Fruit fly (Drosophila melanogaster): ENCODE results near the gene CG13288.

CG13288 gene

dm6 chr3L:5907077-5907476, at the start of gene CG13288:
Gene CG13288 (plus strand): TSS chr3L:5907381.
- TF ChIP-seq CG32264 (GFP tag; optimal IDR thresholded peaks at IDR 0.05) (no peak), CrebA (GFP tag; optimal IDR thresholded peaks at IDR 0.05; ENCODE audit: borderline replicate concordance) (no peak), Hr83 (GFP tag; optimal IDR thresholded peaks at IDR 0.05; ENCODE audit: poor library complexity, severe bottlenecking) (no peak), dsf (GFP tag; optimal IDR thresholded peaks at IDR 0.05; ENCODE audit: borderline replicate concordance) (no peak), Hnf4 (GFP tag; optimal IDR thresholded peaks at IDR 0.05) (no peak), Vsx2 (GFP tag; optimal IDR thresholded peaks at IDR 0.05; ENCODE audit: partially characterized antibody) (no peak), Hr78 (GFP tag; optimal IDR thresholded peaks at IDR 0.05) (no peak), pan (optimal IDR thresholded peaks at IDR 0.05) (no peak), ey (GFP tag; optimal IDR thresholded peaks at IDR 0.05) (no peak), psq (GFP tag; optimal IDR thresholded peaks at IDR 0.05) (no peak)

- no peak for TF ChIP-seq Hnf4 (GFP tag; optimal IDR thresholded peaks at IDR 0.05)
- TF ChIP-seq Mio (GFP tag; optimal IDR thresholded peaks at IDR 0.05), result no peak
- no peak for TF ChIP-seq rgr (GFP tag; optimal IDR thresholded peaks at IDR 0.05)
- no peak for TF ChIP-seq Hr78 (GFP tag; optimal IDR thresholded peaks at IDR 0.05)
- no peak for TF ChIP-seq CrebA (GFP tag; optimal IDR thresholded peaks at IDR 0.05; ENCODE audit: borderline replicate concordance)
- TF ChIP-seq Jra (GFP tag; optimal IDR thresholded peaks at IDR 0.05), result no peak
- TF ChIP-seq usp (GFP tag; optimal IDR thresholded peaks at IDR 0.05), result no peak
- no peak for TF ChIP-seq sv (GFP tag; optimal IDR thresholded peaks at IDR 0.05)
- no peak for TF ChIP-seq HLH106 (tag; optimal IDR thresholded peaks at IDR 0.05)
- no peak for TF ChIP-seq dmrt93B (GFP tag; optimal IDR thresholded peaks at IDR 0.05)
- TF ChIP-seq woc (GFP tag; optimal IDR thresholded peaks at IDR 0.05), result no peak
- no peak for TF ChIP-seq pan (optimal IDR thresholded peaks at IDR 0.05)
- TF ChIP-seq Abd-B (GFP tag; optimal IDR thresholded peaks at IDR 0.05), result no peak
- TF ChIP-seq Rel (GFP tag; optimal IDR thresholded peaks at IDR 0.05), result no peak
- no peak for TF ChIP-seq Rel (tag; optimal IDR thresholded peaks at IDR 0.05)
- no peak for TF ChIP-seq CG32264 (GFP tag; optimal IDR thresholded peaks at IDR 0.05)
- no peak for TF ChIP-seq fru (GFP tag; optimal IDR thresholded peaks at IDR 0.05)
- no peak for TF ChIP-seq ey (GFP tag; optimal IDR thresholded peaks at IDR 0.05)
- TF ChIP-seq psq (GFP tag; optimal IDR thresholded peaks at IDR 0.05), result no peak
Observed at dm6 chr3L:5859029-5859428, 48.2 kb upstream of the CG13288 start.

- TF ChIP-seq CG32264 (GFP tag; optimal IDR thresholded peaks at IDR 0.05) (peak; percentile 28), CrebA (GFP tag; optimal IDR thresholded peaks at IDR 0.05; ENCODE audit: borderline replicate concordance) (no peak), dsf (GFP tag; optimal IDR thresholded peaks at IDR 0.05; ENCODE audit: borderline replicate concordance) (no peak), Jra (GFP tag; optimal IDR thresholded peaks at IDR 0.05) (no peak), Rel (GFP tag; optimal IDR thresholded peaks at IDR 0.05) (no peak), Rel (tag; optimal IDR thresholded peaks at IDR 0.05) (no peak), Hnf4 (GFP tag; optimal IDR thresholded peaks at IDR 0.05) (peak; percentile 30), br (GFP tag; optimal IDR thresholded peaks at IDR 0.05) (peak; percentile 65), tai (GFP tag; optimal IDR thresholded peaks at IDR 0.05) (no peak), pan (optimal IDR thresholded peaks at IDR 0.05) (no peak), ey (GFP tag; optimal IDR thresholded peaks at IDR 0.05) (peak; percentile 72), brk (GFP tag; optimal IDR thresholded peaks at IDR 0.05) (no peak), h (GFP tag; optimal IDR thresholded peaks at IDR 0.05) (peak; percentile 72), Dfd (GFP tag; optimal IDR thresholded peaks at IDR 0.05) (no peak), N (GFP tag; optimal IDR thresholded peaks at IDR 0.05) (no peak), Mio (GFP tag; optimal IDR thresholded peaks at IDR 0.05) (no peak), Myc (optimal IDR thresholded peaks at IDR 0.05) (no peak), Sp1 (GFP tag; optimal IDR thresholded peaks at IDR 0.05) (peak; percentile 74), woc (GFP tag; optimal IDR thresholded peaks at IDR 0.05) (peak; percentile 57), Abd-B (GFP tag; optimal IDR thresholded peaks at IDR 0.05) (no peak), foxo (GFP tag; optimal IDR thresholded peaks at IDR 0.05) (peak in 1 of 2 experiments; percentile 83), rgr (GFP tag; optimal IDR thresholded peaks at IDR 0.05) (peak; percentile 65), sv (GFP tag; optimal IDR thresholded peaks at IDR 0.05) (no peak), Vsx2 (GFP tag; optimal IDR thresholded peaks at IDR 0.05; ENCODE audit: partially characterized antibody) (no peak), Dif (GFP tag; optimal IDR thresholded peaks at IDR 0.05; ENCODE audit: partially characterized antibody) (no peak), usp (GFP tag; optimal IDR thresholded peaks at IDR 0.05) (no peak), HLH106 (tag; optimal IDR thresholded peaks at IDR 0.05) (peak; percentile 74), dmrt93B (GFP tag; optimal IDR thresholded peaks at IDR 0.05) (peak; percentile 66), OdsH (GFP tag; optimal IDR thresholded peaks at IDR 0.05) (peak; percentile 69), Hr78 (GFP tag; optimal IDR thresholded peaks at IDR 0.05) (no peak), lola (GFP tag; optimal IDR thresholded peaks at IDR 0.05) (no peak), jim (GFP tag; optimal IDR thresholded peaks at IDR 0.05) (no peak), fru (GFP tag; optimal IDR thresholded peaks at IDR 0.05) (peak; percentile 80), CG9705 (GFP tag; optimal IDR thresholded peaks at IDR 0.05) (peak; percentile 52), GATAd (GFP tag; optimal IDR thresholded peaks at IDR 0.05) (no peak), Hr83 (GFP tag; optimal IDR thresholded peaks at IDR 0.05; ENCODE audit: poor library complexity, severe bottlenecking) (no peak), psq (GFP tag; optimal IDR thresholded peaks at IDR 0.05) (peak; percentile 45), sage (GFP tag; optimal IDR thresholded peaks at IDR 0.05) (peak; percentile 35), dl (GFP tag; optimal IDR thresholded peaks at IDR 0.05; ENCODE audit: insufficient read depth in 1 of 2, partially characterized antibody in 2 of 2) (no peak)
Observed at dm6 chr3L:5862994-5863393, 44.2 kb upstream of the CG13288 start.
